Worm (Caenorhabditis elegans) whole organism, L1 larva: ENCODE data around the gene grl-25.

Experiments
- Y116A8C.19 ChIP-seq: sonication (generic microtip); optimal IDR thresholded peaks from 2 replicates; lab custom pipeline; 2016; ENCODE audit warnings: missing compliant biosample characterization, missing genetic modification characterization, borderline replicate concordance
- aha-1 ChIP-seq: fragments of 150-350 bp; optimal IDR thresholded peaks from 2 replicates; lab custom pipeline; 2014; ENCODE audit warnings: missing biosample characterization, missing genetic modification characterization
- blmp-1 ChIP-seq: fragments of 150-350 bp; optimal IDR thresholded peaks from 2 replicates; lab custom pipeline; 2014; ENCODE audit warnings: missing biosample characterization, missing genetic modification characterization
- ceh-82 ChIP-seq, 3 experiments: fragments of 150-350 bp in 1 of 3; sonication (generic microtip) in 2 of 3; optimal IDR thresholded peaks; 2 replicates each; lab custom pipeline; 2014 to 2017; ENCODE audit warnings: missing biosample characterization in 3 of 3, missing genetic modification characterization in 3 of 3
- ceh-88 ChIP-seq: fragments of 200-800 bp; sonication (Bioruptor generic); IDR thresholded peaks from 2 replicates; pipeline ENCODE4 v1.3.6; 2022; ENCODE audit warnings: missing genetic modification characterization, missing compliant biosample characterization
- ceh-90 ChIP-seq: sonication (generic microtip); optimal IDR thresholded peaks from 2 replicates; lab custom pipeline; 2016; ENCODE audit warnings: missing genetic modification characterization, missing compliant biosample characterization
- ces-1 ChIP-seq: fragments of 150-350 bp; optimal IDR thresholded peaks from 2 replicates; lab custom pipeline; 2014; ENCODE audit warnings: missing biosample characterization, missing genetic modification reagents, missing genetic modification characterization
- efl-1 ChIP-seq, 4 experiments: fragments of 150-350 bp; optimal IDR thresholded peaks in 3 of 4; peaks in 1 of 4; 1 replicate in 1 of 4; 2 replicates in 3 of 4; lab custom pipeline; 2014; ENCODE audit warnings: missing biosample characterization in 2 of 4, missing genetic modification characterization in 2 of 4, missing genetic modification reagents in 2 of 4
- egl-13 ChIP-seq: sonication (generic microtip); optimal IDR thresholded peaks from 2 replicates; lab custom pipeline; 2016; ENCODE audit warnings: missing genotype, missing genetic modification reagents, missing genetic modification characterization, missing compliant biosample characterization
- elt-2 ChIP-seq: sonication (generic microtip); optimal IDR thresholded peaks from 2 replicates; lab custom pipeline; 2016; ENCODE audit warnings: missing genetic modification characterization, mild to moderate bottlenecking, inconsistent platforms, missing compliant biosample characterization, missing genetic modification reagents
- elt-3 ChIP-seq, 6 experiments: fragments of 150-350 bp in 1 of 6; sonication (generic microtip); optimal IDR thresholded peaks; 2 replicates each; lab custom pipeline; 2017 to 2018; ENCODE audit warnings: missing biosample characterization in 6 of 6, missing genetic modification characterization in 6 of 6, inconsistent platforms in 1 of 6
- fkh-10 ChIP-seq: sonication (generic microtip); optimal IDR thresholded peaks from 2 replicates; lab custom pipeline; 2017; ENCODE audit warnings: missing biosample characterization, missing genetic modification reagents, missing genetic modification characterization
- fos-1 ChIP-seq: fragments of 150-350 bp; optimal IDR thresholded peaks from 2 replicates; lab custom pipeline; 2014; ENCODE audit warnings: missing biosample characterization, missing genetic modification characterization
- grh-1 ChIP-seq: fragments of 200-800 bp; sonication (Bioruptor generic); IDR thresholded peaks from 2 replicates; pipeline ENCODE4 v1.3.6; 2022; ENCODE audit warnings: missing genetic modification reagents, missing genetic modification characterization, missing compliant biosample characterization
- hlh-4 ChIP-seq: sonication (generic microtip); optimal IDR thresholded peaks from 2 replicates; lab custom pipeline; 2016; ENCODE audit warnings: mild to moderate bottlenecking, missing genetic modification characterization, missing compliant biosample characterization
- irx-1 ChIP-seq: sonication (generic microtip); optimal IDR thresholded peaks from 2 replicates; lab custom pipeline; 2016; ENCODE audit warnings: missing genetic modification characterization, missing compliant biosample characterization
- jun-1 ChIP-seq: fragments of 150-350 bp; optimal IDR thresholded peaks from 2 replicates; lab custom pipeline; 2014; ENCODE audit warnings: missing biosample characterization, missing genetic modification reagents, missing genetic modification characterization
- lin-13 ChIP-seq: fragments of 150-350 bp; optimal IDR thresholded peaks from 2 replicates; lab custom pipeline; 2014; ENCODE audit warnings: missing biosample characterization, missing genetic modification reagents, missing genetic modification characterization
- lin-14 ChIP-seq: fragments of 200-800 bp; sonication (Bioruptor generic); optimal IDR thresholded peaks from 2 replicates; lab custom pipeline; 2018; ENCODE audit warnings: mild to moderate bottlenecking, missing genetic modification characterization, moderate library complexity, missing compliant biosample characterization
- lin-35 ChIP-seq, 2 experiments: fragments of 150-350 bp; optimal IDR thresholded peaks; 2 replicates each; lab custom pipeline; 2014; ENCODE audit warnings: missing biosample characterization in 2 of 2, missing genetic modification characterization in 2 of 2, missing genetic modification reagents in 2 of 2
- lsy-2 ChIP-seq, 2 experiments: fragments of 150-350 bp; optimal IDR thresholded peaks; 2 replicates each; lab custom pipeline; 2014; ENCODE audit warnings: missing biosample characterization in 2 of 2, missing genetic modification characterization in 2 of 2
- mdl-1 ChIP-seq, 2 experiments: fragments of 150-350 bp; optimal IDR thresholded peaks; 2 replicates each; lab custom pipeline; 2014 to 2017; ENCODE audit warnings: missing biosample characterization in 2 of 2, missing genetic modification characterization in 2 of 2, inconsistent platforms in 1 of 2
- nhr-11 ChIP-seq: fragments of 150-350 bp; optimal IDR thresholded peaks from 2 replicates; lab custom pipeline; 2014; ENCODE audit warnings: missing biosample characterization, missing genetic modification characterization
- nhr-19 ChIP-seq: fragments of 200-800 bp; sonication (Bioruptor generic); conservative IDR thresholded peaks from 2 replicates; pipeline ENCODE4 v1.3.6; 2022; ENCODE audit warnings: missing genetic modification characterization, missing compliant biosample characterization
- nhr-20 ChIP-seq: sonication (generic microtip); optimal IDR thresholded peaks from 2 replicates; lab custom pipeline; 2016; ENCODE audit warnings: mild to moderate bottlenecking, missing genetic modification characterization, missing compliant biosample characterization
- nhr-47 ChIP-seq: sonication (generic microtip); optimal IDR thresholded peaks from 2 replicates; lab custom pipeline; 2016; ENCODE audit warnings: mild to moderate bottlenecking, missing genetic modification characterization, moderate library complexity, missing compliant biosample characterization
- nhr-71 ChIP-seq: sonication (generic microtip); optimal IDR thresholded peaks from 2 replicates; lab custom pipeline; 2016; ENCODE audit warnings: mild to moderate bottlenecking, missing genetic modification characterization, moderate library complexity, missing compliant biosample characterization
- nhr-77 ChIP-seq: fragments of 150-350 bp; optimal IDR thresholded peaks from 2 replicates; lab custom pipeline; 2014; ENCODE audit warnings: missing biosample characterization, missing genetic modification characterization
- nhr-85 ChIP-seq: sonication (generic microtip); peaks from one replicate; lab custom pipeline; 2016; ENCODE audit warnings: missing genetic modification characterization, inconsistent platforms, missing compliant biosample characterization
- pax-3 ChIP-seq: fragments of 200-800 bp; sonication (Bioruptor generic); optimal IDR thresholded peaks from 2 replicates; lab custom pipeline; 2018; ENCODE audit warnings: mild to moderate bottlenecking, missing genetic modification characterization, moderate library complexity, missing compliant biosample characterization
- pqm-1 ChIP-seq: sonication (generic microtip); optimal IDR thresholded peaks from 3 replicates; lab custom pipeline; 2017; ENCODE audit warnings: missing biosample characterization, missing genetic modification characterization
- skn-1 ChIP-seq: fragments of 150-350 bp; optimal IDR thresholded peaks from 2 replicates; lab custom pipeline; 2014; ENCODE audit warnings: missing biosample characterization, missing genetic modification characterization
- snu-23 ChIP-seq: sonication (generic microtip); optimal IDR thresholded peaks from 2 replicates; lab custom pipeline; 2016; ENCODE audit warnings: missing genetic modification characterization, missing compliant biosample characterization
- sox-4 ChIP-seq: sonication (generic microtip); optimal IDR thresholded peaks from 2 replicates; lab custom pipeline; 2016; ENCODE audit warnings: missing genetic modification characterization, missing compliant biosample characterization
- swsn-7 ChIP-seq: sonication (generic microtip); optimal IDR thresholded peaks from 2 replicates; lab custom pipeline; 2016; ENCODE audit warnings: missing genetic modification characterization, missing compliant biosample characterization
- tbx-2 ChIP-seq: sonication (generic microtip); optimal IDR thresholded peaks from 2 replicates; lab custom pipeline; 2016; ENCODE audit warnings: missing genetic modification characterization, missing compliant biosample characterization
- unc-30 ChIP-seq: sonication (generic microtip); optimal IDR thresholded peaks from 2 replicates; lab custom pipeline; 2017; ENCODE audit warnings: missing biosample characterization, missing genetic modification characterization
- unc-62 ChIP-seq: fragments of 150-350 bp; optimal IDR thresholded peaks from 2 replicates; lab custom pipeline; 2014; ENCODE audit warnings: missing biosample characterization, missing genetic modification reagents, missing genetic modification characterization
- unc-86 ChIP-seq: sonication (generic microtip); optimal IDR thresholded peaks from 2 replicates; lab custom pipeline; 2016; ENCODE audit warnings: missing genetic modification characterization, missing compliant biosample characterization
- zag-1 ChIP-seq: fragments of 150-350 bp; optimal IDR thresholded peaks from 2 replicates; lab custom pipeline; 2014; ENCODE audit warnings: missing biosample characterization, missing genetic modification characterization
- zip-4 ChIP-seq: fragments of 200-800 bp; sonication (Bioruptor generic); optimal IDR thresholded peaks from 2 replicates; lab custom pipeline; 2018; ENCODE audit warnings: mild to moderate bottlenecking, missing genetic modification characterization, moderate library complexity, missing compliant biosample characterization
- ztf-11 ChIP-seq, 2 experiments: sonication (generic microtip); optimal IDR thresholded peaks; 2 replicates each; lab custom pipeline; 2016 to 2017; ENCODE audit warnings: missing genetic modification characterization in 2 of 2, missing biosample characterization in 1 of 2, missing compliant biosample characterization in 1 of 2

The grl-25 gene

ce11 chrIII:8961993-8962392 lies at the start of gene grl-25:
TSS of gene grl-25 (plus strand) at chrIII:8962293.
- no peak for TF ChIP-seq lin-13
- TF ChIP-seq pax-3 (tag; lab: Kevin White, UChicago), result no peak
- no peak for TF ChIP-seq lin-35 (GFP tag; optimal IDR thresholded peaks at IDR 0.05; lab: Kevin White, UChicago)
- TF ChIP-seq nhr-11, result no peak

- TF ChIP-seq efl-1 (optimal IDR thresholded peaks at IDR 0.05; lab: Kevin White, UChicago), result no peak
- no peak for TF ChIP-seq efl-1 (GFP tag; optimal IDR thresholded peaks at IDR 0.05 in 1 of 2; lab: Kevin White, UChicago)
- TF ChIP-seq unc-62 (GFP tag; lab: Kevin White, UChicago), result no peak
- TF ChIP-seq hlh-4 (tag; lab: Kevin White, UChicago), result no peak
- TF ChIP-seq, all 84 proteins: peak for 0
Observed at ce11 chrIII:8913469-8913868, 48.6 kb upstream of the grl-25 start, which contains the start of gene trxr-2. TSS of gene trxr-2 (plus strand) at chrIII:8913769.

ce11 chrIII:8917879-8918381 lies 44.2 kb upstream of the grl-25 start, which contains the start of gene cdc-25.3:
TSS of gene cdc-25.3 (minus strand) at chrIII:8917929.
- TF ChIP-seq nhr-19 (GFP tag; lab: Robert Waterston, UW), result no peak
- TF ChIP-seq hlh-4 (tag; lab: Kevin White, UChicago), result no peak
- no peak for TF ChIP-seq ceh-90
- no peak for TF ChIP-seq snu-23 (GFP tag; lab: Kevin White, UChicago)
- no peak for TF ChIP-seq grh-1 (GFP tag; lab: Robert Waterston, UW)
- TF ChIP-seq nhr-77 (tag; lab: Kevin White, UChicago), result no peak
- no peak for TF ChIP-seq lin-35 (GFP tag; optimal IDR thresholded peaks at IDR 0.05; lab: Kevin White, UChicago)

ce11 chrIII:8919784-8920183 lies 42.3 kb upstream of the grl-25 start, which contains the start of gene ZK637.15:
TSS of gene ZK637.15 (plus strand) at chrIII:8920084.
- TF ChIP-seq tbx-2 (tag; lab: Kevin White, UChicago), result no peak
- TF ChIP-seq skn-1 (tag; lab: Kevin White, UChicago), result no peak
- no peak for TF ChIP-seq ceh-90
- no peak for TF ChIP-seq efl-1 (optimal IDR thresholded peaks at IDR 0.05; lab: Kevin White, UChicago)
- peak in 1 of 2 experiments; percentile 23 for TF ChIP-seq efl-1 (GFP tag; optimal IDR thresholded peaks at IDR 0.05 in 1 of 2; lab: Kevin White, UChicago)
- TF ChIP-seq, all 84 proteins: peak for 1

- TF ChIP-seq snu-23 (GFP tag; lab: Kevin White, UChicago) (peak; percentile 55), zag-1 (tag; lab: Kevin White, UChicago) (no peak), ztf-11 (tag; optimal IDR thresholded peaks at IDR 0.05; lab: Kevin White, UChicago) (no peak), fkh-10 (GFP tag; lab: Kevin White, UChicago) (no peak), elt-3 (tag; optimal IDR thresholded peaks at IDR 0.05; lab: Kevin White, UChicago) (no peak), fos-1 (tag; lab: Kevin White, UChicago) (no peak), lsy-2 (tag; optimal IDR thresholded peaks at IDR 0.05; lab: Kevin White, UChicago) (peak in 1 of 2 experiments; percentile 25), unc-86 (tag; lab: Kevin White, UChicago) (no peak), mdl-1 (tag; optimal IDR thresholded peaks at IDR 0.05; lab: Kevin White, UChicago) (peak in 1 of 2 experiments; percentile 2), pax-3 (tag; lab: Kevin White, UChicago) (no peak), irx-1 (tag; lab: Kevin White, UChicago) (no peak), pqm-1 (tag; lab: Kevin White, UChicago) (no peak), nhr-71 (peak; percentile 54), sox-4 (tag; lab: Kevin White, UChicago) (no peak), unc-30 (tag; lab: Kevin White, UChicago) (no peak), nhr-85 (peak; percentile 73), swsn-7 (tag; lab: Kevin White, UChicago) (peak; percentile 20), unc-62 (GFP tag; lab: Kevin White, UChicago) (no peak), ceh-88 (no peak), egl-13 (no peak), blmp-1 (tag; lab: Kevin White, UChicago) (no peak), ces-1 (no peak), Y116A8C.19 (tag; lab: Kevin White, UChicago) (no peak), ceh-82 (tag; optimal IDR thresholded peaks at IDR 0.05; lab: Kevin White, UChicago) (no peak), nhr-47 (tag; lab: Kevin White, UChicago) (no peak), lin-14 (GFP tag; lab: Kevin White, UChicago) (peak; percentile 68), aha-1 (tag; lab: Kevin White, UChicago) (no peak), nhr-19 (GFP tag; lab: Robert Waterston, UW) (peak; percentile 29; the same call in 1 of the 2 replicates), efl-1 (optimal IDR thresholded peaks at IDR 0.05; lab: Kevin White, UChicago) (peak in 1 of 2 experiments; percentile 24), efl-1 (GFP tag; optimal IDR thresholded peaks at IDR 0.05 in 1 of 2; lab: Kevin White, UChicago) (peak in 1 of 2 experiments; percentile 58), jun-1 (tag; lab: Kevin White, UChicago) (no peak), nhr-20 (tag; lab: Kevin White, UChicago) (peak; percentile 65), zip-4 (GFP tag; lab: Kevin White, UChicago) (no peak), elt-2 (no peak)
Observed at ce11 chrIII:8922061-8922460, 40.0 kb upstream of the grl-25 start.
